Fruit fly (Drosophila melanogaster) whole organism, prepupa: ENCODE measurements around the gene MESR6.

Source experiments
- CG11762 ChIP-seq: fragments of 200-800 bp; sonication (Bioruptor generic); optimal IDR thresholded peaks from 3 replicates; lab custom pipeline; 2016; ENCODE audit warnings: missing biosample characterization, missing genetic modification characterization; ENCODE audit not compliant: insufficient read depth
- CG11902 ChIP-seq: fragments of 200-800 bp; sonication (Bioruptor generic); optimal IDR thresholded peaks from 3 replicates; lab custom pipeline; 2016; ENCODE audit warnings: missing biosample characterization, missing genetic modification characterization
- CG1621 ChIP-seq: fragments of 200-800 bp; sonication (Bioruptor generic); optimal IDR thresholded peaks from 3 replicates; lab custom pipeline; 2018; ENCODE audit warnings: missing biosample characterization, mild to moderate bottlenecking, missing genetic modification characterization
- CG16779 ChIP-seq: fragments of 200-800 bp; sonication (Bioruptor generic); optimal IDR thresholded peaks from 3 replicates; lab custom pipeline; 2017; ENCODE audit warnings: missing biosample characterization, mild to moderate bottlenecking, missing genetic modification characterization
- CG3032 ChIP-seq: fragments of 200-800 bp; optimal IDR thresholded peaks from 2 replicates; lab custom pipeline; 2019; ENCODE audit warnings: missing biosample characterization, mild to moderate bottlenecking, missing genetic modification characterization, moderate library complexity
- CG32006 ChIP-seq: fragments of 200-800 bp; sonication (Bioruptor generic); optimal IDR thresholded peaks from 3 replicates; lab custom pipeline; 2017; ENCODE audit warnings: missing biosample characterization, mild to moderate bottlenecking, missing genetic modification characterization
- CG3919 ChIP-seq: fragments of 200-800 bp; sonication (Bioruptor generic); optimal IDR thresholded peaks from 3 replicates; lab custom pipeline; 2016; ENCODE audit warnings: missing biosample characterization, missing genetic modification characterization
- CG6163 ChIP-seq: fragments of 200-800 bp; sonication (Bioruptor generic); IDR thresholded peaks from 3 replicates; pipeline ENCODE4 v1.3.6; 2022; ENCODE audit warnings: missing biosample characterization, missing genetic modification characterization
- CG6276 ChIP-seq: fragments of 200-800 bp; sonication (Bioruptor generic); optimal IDR thresholded peaks from 2 replicates; lab custom pipeline; 2017; ENCODE audit warnings: missing biosample characterization, mild to moderate bottlenecking, missing genetic modification characterization
- CG6792 ChIP-seq: fragments of 200-800 bp; sonication (Bioruptor generic); optimal IDR thresholded peaks from 3 replicates; lab custom pipeline; 2016; ENCODE audit warnings: missing biosample characterization, missing genetic modification characterization
- CG6808 ChIP-seq: fragments of 200-800 bp; sonication (Bioruptor generic); optimal IDR thresholded peaks from 3 replicates; lab custom pipeline; 2017; ENCODE audit warnings: missing biosample characterization, missing genetic modification characterization, mild to moderate bottlenecking, moderate library complexity, missing genetic modification reagents
- CG6854 ChIP-seq: fragments of 200-800 bp; sonication (Bioruptor generic); optimal IDR thresholded peaks from 2 replicates; lab custom pipeline; 2017; ENCODE audit warnings: missing biosample characterization, mild to moderate bottlenecking, missing genetic modification characterization
- CG7368 ChIP-seq: fragments of 200-800 bp; sonication (Bioruptor generic); optimal IDR thresholded peaks from 3 replicates; lab custom pipeline; 2016; ENCODE audit warnings: missing biosample characterization, missing genetic modification characterization
- CG8119 ChIP-seq: fragments of 200-800 bp; sonication (Bioruptor generic); IDR thresholded peaks from 3 replicates; pipeline ENCODE4 v1.3.6; 2022; ENCODE audit warnings: missing biosample characterization, missing genetic modification characterization
- CG8319 ChIP-seq: fragments of 200-800 bp; sonication (Bioruptor generic); optimal IDR thresholded peaks from 3 replicates; lab custom pipeline; 2016; ENCODE audit warnings: missing biosample characterization, missing genetic modification characterization
- CG8632 ChIP-seq: fragments of 200-800 bp; sonication (Bioruptor generic); optimal IDR thresholded peaks from 3 replicates; lab custom pipeline; 2016; ENCODE audit warnings: missing biosample characterization, missing genetic modification characterization
- CG9139 ChIP-seq: fragments of 200-800 bp; sonication (Bioruptor generic); optimal IDR thresholded peaks from 3 replicates; lab custom pipeline; 2017; ENCODE audit warnings: missing biosample characterization, mild to moderate bottlenecking, missing genetic modification characterization
- Eip75B ChIP-seq: fragments of 200-800 bp; sonication (Bioruptor generic); optimal IDR thresholded peaks from 3 replicates; lab custom pipeline; 2016; ENCODE audit warnings: missing biosample characterization, missing genetic modification characterization
- Eip78C ChIP-seq: fragments of 200-800 bp; sonication (Bioruptor generic); peaks from one replicate; lab custom pipeline; 2016; ENCODE audit warnings: missing biosample characterization, missing genetic modification characterization
- Eip93F ChIP-seq: fragments of 200-800 bp; sonication (Bioruptor generic); optimal IDR thresholded peaks from 2 replicates; lab custom pipeline; 2016; ENCODE audit warnings: missing biosample characterization, mild to moderate bottlenecking, missing genetic modification characterization
- Ets21C ChIP-seq: fragments of 200-800 bp; sonication (Bioruptor generic); optimal IDR thresholded peaks from 3 replicates; lab custom pipeline; 2016; ENCODE audit warnings: missing biosample characterization, missing genetic modification characterization
- Ets96B ChIP-seq: fragments of 200-800 bp; optimal IDR thresholded peaks from 2 replicates; lab custom pipeline; 2019; ENCODE audit warnings: missing biosample characterization, mild to moderate bottlenecking, missing genetic modification characterization, moderate library complexity
- Gug ChIP-seq: fragments of 200-800 bp; sonication (Bioruptor generic); IDR thresholded peaks from 2 replicates; pipeline ENCODE4 v1.3.6; 2022; ENCODE audit warnings: missing biosample characterization, missing genetic modification characterization
- Hr38 ChIP-seq: sonication (Bioruptor generic); optimal IDR thresholded peaks from 2 replicates; lab custom pipeline; 2016; ENCODE audit warnings: missing biosample characterization, missing genetic modification characterization
- Hr39 ChIP-seq: fragments of 200-800 bp; sonication (Bioruptor generic); optimal IDR thresholded peaks from 2 replicates; lab custom pipeline; 2016; ENCODE audit warnings: missing biosample characterization, missing genetic modification characterization
- Hr4 ChIP-seq: fragments of 200-800 bp; sonication (Bioruptor generic); optimal IDR thresholded peaks from 3 replicates; lab custom pipeline; 2016; ENCODE audit warnings: missing biosample characterization, missing genetic modification characterization
- Lpt ChIP-seq: fragments of 200-800 bp; sonication (Bioruptor generic); optimal IDR thresholded peaks from 3 replicates; lab custom pipeline; 2016; ENCODE audit warnings: missing biosample characterization, missing genetic modification characterization
- Met ChIP-seq: fragments of 200-800 bp; sonication (Bioruptor generic); optimal IDR thresholded peaks from 3 replicates; lab custom pipeline; 2016; ENCODE audit warnings: missing biosample characterization, missing genetic modification characterization
- OdsH ChIP-seq: fragments of 200-800 bp; sonication (Bioruptor generic); optimal IDR thresholded peaks from 3 replicates; lab custom pipeline; 2016; ENCODE audit warnings: missing biosample characterization, missing genetic modification characterization
- Smox ChIP-seq: fragments of 200-800 bp; sonication (Bioruptor generic); optimal IDR thresholded peaks from 3 replicates; lab custom pipeline; 2016; ENCODE audit warnings: missing biosample characterization, missing genetic modification characterization
- Sox102F ChIP-seq: fragments of 200-800 bp; sonication (Bioruptor generic); optimal IDR thresholded peaks from 2 replicates; lab custom pipeline; 2016; ENCODE audit warnings: missing biosample characterization, mild to moderate bottlenecking, missing genetic modification characterization
- Sox14 ChIP-seq: fragments of 200-800 bp; sonication (Bioruptor generic); optimal IDR thresholded peaks from 3 replicates; lab custom pipeline; 2016; ENCODE audit warnings: missing biosample characterization, missing genetic modification characterization
- Sox15 ChIP-seq: fragments of 200-800 bp; sonication (Bioruptor generic); optimal IDR thresholded peaks from 3 replicates; lab custom pipeline; 2016; ENCODE audit warnings: missing biosample characterization, missing genetic modification characterization
- achi ChIP-seq: fragments of 200-800 bp; sonication (Bioruptor generic); optimal IDR thresholded peaks from 3 replicates; lab custom pipeline; 2016; ENCODE audit warnings: missing biosample characterization, missing genetic modification characterization
- acj6 ChIP-seq: fragments of 200-800 bp; sonication (Bioruptor generic); optimal IDR thresholded peaks from 3 replicates; lab custom pipeline; 2016; ENCODE audit warnings: missing biosample characterization, missing genetic modification characterization
- dac ChIP-seq: fragments of 200-800 bp; sonication (Bioruptor generic); optimal IDR thresholded peaks from 2 replicates; lab custom pipeline; 2017; ENCODE audit warnings: missing biosample characterization, mild to moderate bottlenecking, missing genetic modification characterization
- dsx ChIP-seq: fragments of 200-800 bp; optimal IDR thresholded peaks from 3 replicates; lab custom pipeline; 2019; ENCODE audit warnings: missing biosample characterization, mild to moderate bottlenecking, missing genetic modification characterization, moderate library complexity; ENCODE audit not compliant: poor library complexity, severe bottlenecking
- eg ChIP-seq: fragments of 200-800 bp; sonication (Bioruptor generic); IDR thresholded peaks from 3 replicates; pipeline ENCODE4 v1.3.6; 2022; ENCODE audit warnings: missing biosample characterization, missing genetic modification characterization
- esn ChIP-seq: fragments of 200-800 bp; sonication (Bioruptor generic); optimal IDR thresholded peaks from 2 replicates; lab custom pipeline; 2016; ENCODE audit warnings: missing biosample characterization, mild to moderate bottlenecking, missing genetic modification characterization, moderate library complexity
- fd85E ChIP-seq: fragments of 200-800 bp; sonication (Bioruptor generic); optimal IDR thresholded peaks from 3 replicates; lab custom pipeline; 2016; ENCODE audit warnings: missing biosample characterization, missing genetic modification characterization
- fkh ChIP-seq: fragments of 200-800 bp; sonication (Bioruptor generic); optimal IDR thresholded peaks from 3 replicates; lab custom pipeline; 2017; ENCODE audit warnings: missing biosample characterization, mild to moderate bottlenecking, missing genetic modification characterization, moderate library complexity
- net ChIP-seq: fragments of 200-800 bp; sonication (Bioruptor generic); optimal IDR thresholded peaks from 3 replicates; lab custom pipeline; 2016; ENCODE audit warnings: missing biosample characterization, missing genetic modification characterization
- pdm3 ChIP-seq: fragments of 200-800 bp; sonication (Bioruptor generic); optimal IDR thresholded peaks from 3 replicates; lab custom pipeline; 2016; ENCODE audit warnings: missing biosample characterization, missing genetic modification characterization
- salr ChIP-seq, 2 experiments: fragments of 200-800 bp; sonication (Bioruptor generic); optimal IDR thresholded peaks; 3 replicates each; lab custom pipeline; 2016 to 2018; ENCODE audit warnings: missing biosample characterization in 2 of 2, missing genetic modification characterization in 2 of 2, mild to moderate bottlenecking in 1 of 2
- spab ChIP-seq: fragments of 200-800 bp; sonication (Bioruptor generic); optimal IDR thresholded peaks from 2 replicates; lab custom pipeline; 2017; ENCODE audit warnings: missing biosample characterization, mild to moderate bottlenecking, missing genetic modification characterization, missing genetic modification reagents
- ss ChIP-seq, 2 experiments: fragments of 200-800 bp; sonication (Bioruptor generic); optimal IDR thresholded peaks; 2 replicates in 1 of 2; 3 replicates in 1 of 2; lab custom pipeline; 2017 to 2018; ENCODE audit warnings: mild to moderate bottlenecking in 2 of 2, missing biosample characterization in 2 of 2, missing genetic modification characterization in 2 of 2, moderate library complexity in 1 of 2
- svp ChIP-seq: fragments of 200-800 bp; sonication (Bioruptor generic); peaks from one replicate; lab custom pipeline; 2016; ENCODE audit warnings: missing biosample characterization, missing genetic modification characterization
- topi ChIP-seq: fragments of 200-800 bp; sonication (Bioruptor generic); optimal IDR thresholded peaks from 3 replicates; lab custom pipeline; 2016; ENCODE audit warnings: missing biosample characterization, missing genetic modification characterization

Gene MESR6

DNA sequence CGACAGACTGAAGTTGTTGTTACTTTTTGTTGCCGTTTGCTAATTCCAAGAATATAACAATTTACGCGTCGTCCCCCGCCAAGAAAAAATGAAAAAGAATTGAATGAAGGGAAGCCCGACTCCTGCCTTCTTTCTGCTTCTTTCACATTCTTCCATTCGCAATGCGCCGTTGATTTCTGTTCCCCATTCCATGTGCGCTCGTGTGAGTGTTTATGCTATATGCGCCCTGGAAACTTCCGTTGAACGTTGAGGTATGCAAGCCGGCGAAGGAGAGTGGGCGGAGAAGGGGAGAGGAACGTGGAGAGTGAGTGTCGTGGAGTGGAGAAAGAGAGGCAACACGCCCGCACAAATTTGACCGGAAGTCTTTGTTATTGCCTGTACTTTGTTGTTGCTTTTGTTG lies 13.4 kb upstream of the MESR6 start:
- TF ChIP-seq CG8319 (no peak), Sox102F (GFP tag; lab: Kevin White, UChicago) (peak; percentile 4), CG16779 (tag; lab: Kevin White, UChicago) (peak; percentile 28), Eip75B (no peak), CG9139 (GFP tag; lab: Kevin White, UChicago) (no peak), eg (no peak), Hr39 (GFP tag; lab: Kevin White, UChicago) (no peak), dac (GFP tag; lab: Kevin White, UChicago) (no peak), CG6276 (GFP tag; lab: Kevin White, UChicago) (peak; percentile 5), CG6854 (GFP tag; lab: Kevin White, UChicago) (peak; percentile 23), Eip78C (GFP tag; lab: Kevin White, UChicago) (no peak), CG3032 (tag; lab: Kevin White, UChicago) (no peak), CG6808 (GFP tag; lab: Kevin White, UChicago) (peak; percentile 10), CG7368 (GFP tag; lab: Kevin White, UChicago) (no peak), Lpt (peak; percentile 23), spab (GFP tag; lab: Kevin White, UChicago) (no peak), Gug (no peak), Hr4 (GFP tag; lab: Kevin White, UChicago) (no peak), pdm3 (no peak), CG6163 (GFP tag; lab: Robert Waterston, UW) (peak; percentile 73), Sox14 (no peak), CG8119 (no peak), CG6792 (GFP tag; lab: Kevin White, UChicago) (no peak), topi (GFP tag; lab: Kevin White, UChicago) (no peak), Hr38 (GFP tag; lab: Kevin White, UChicago) (no peak), salr (GFP tag; optimal IDR thresholded peaks at IDR 0.05; lab: Kevin White, UChicago) (no peak), CG11762 (GFP tag; lab: Kevin White, UChicago) (no peak), Met (no peak), dsx (GFP tag; lab: Kevin White, UChicago) (peak; percentile 22), fkh (no peak), acj6 (GFP tag; lab: Kevin White, UChicago) (no peak), CG8632 (no peak), Smox (peak; percentile 8), ss (GFP tag; optimal IDR thresholded peaks at IDR 0.05; lab: Kevin White, UChicago) (peak; percentile 36 to 40), Ets96B (no peak), CG3919 (no peak), OdsH (GFP tag; lab: Kevin White, UChicago) (no peak)

DNA sequence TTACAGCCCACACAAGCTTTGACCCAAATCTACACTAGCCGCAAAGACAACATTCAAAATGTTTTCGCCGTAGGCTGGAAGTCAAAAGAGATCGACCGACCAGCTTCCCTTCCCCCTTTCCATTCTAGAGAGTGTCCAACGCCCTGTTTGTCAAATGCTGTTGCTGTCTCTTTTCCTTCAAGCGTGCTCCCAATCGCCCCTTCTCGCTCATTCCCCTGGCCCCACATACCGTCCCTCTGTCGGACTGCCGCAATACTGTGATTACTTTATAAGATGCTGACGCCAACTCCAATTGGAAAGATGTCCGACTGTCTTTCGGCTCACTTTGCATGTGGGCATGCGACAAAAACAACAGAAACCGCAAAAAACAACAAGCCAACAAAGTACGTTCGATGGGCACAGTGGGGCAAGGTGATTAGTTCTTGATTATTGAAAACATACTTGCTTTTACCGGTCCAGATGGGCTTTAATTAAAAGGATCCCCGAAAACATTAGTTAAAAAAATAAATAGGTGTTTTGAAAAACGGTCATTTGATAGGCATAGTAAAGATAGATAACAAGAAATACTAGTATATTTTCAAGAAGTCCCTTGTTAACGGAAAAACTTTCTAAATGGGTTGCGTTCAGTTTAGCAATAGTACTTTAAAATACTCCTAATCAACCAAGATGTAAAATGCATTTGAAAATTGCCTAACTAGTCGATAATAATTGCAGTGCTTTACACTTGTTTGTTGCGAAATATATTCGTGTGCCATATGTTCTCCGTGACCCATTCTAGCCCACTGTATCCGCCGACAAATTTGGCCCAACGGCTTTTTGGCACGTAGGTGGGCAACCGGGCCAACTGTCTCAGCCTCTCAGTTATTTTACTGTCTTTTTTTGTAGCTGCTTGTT lies 12.4 kb upstream of the MESR6 start:
- TF ChIP-seq fd85E (GFP tag; lab: Kevin White, UChicago) (peak; percentile 39), Eip78C (GFP tag; lab: Kevin White, UChicago) (peak; percentile 94), CG11902 (peak; percentile 72), achi (GFP tag; lab: Kevin White, UChicago) (peak; percentile 74), svp (GFP tag; lab: Kevin White, UChicago) (peak; percentile 94), CG6854 (GFP tag; lab: Kevin White, UChicago) (no peak), CG32006 (GFP tag; lab: Kevin White, UChicago) (peak; percentile 89), Hr39 (GFP tag; lab: Kevin White, UChicago) (peak; percentile 78), CG1621 (tag; lab: Kevin White, UChicago) (no peak), eg (0 out of 3 replicates have a peak, but pooled peaks have one; percentile 23), Sox15 (GFP tag; lab: Kevin White, UChicago) (peak; percentile 78), Ets96B (peak; percentile 65), fkh (peak; percentile 67), Ets21C (GFP tag; lab: Kevin White, UChicago) (peak; percentile 59), esn (GFP tag; lab: Kevin White, UChicago) (peak; percentile 88), salr (GFP tag; optimal IDR thresholded peaks at IDR 0.05; lab: Kevin White, UChicago) (peak in 1 of 2 experiments; percentile 79), Smox (peak; percentile 79), CG6276 (GFP tag; lab: Kevin White, UChicago) (peak; percentile 79), Eip93F (GFP tag; lab: Kevin White, UChicago) (no peak), CG3032 (tag; lab: Kevin White, UChicago) (peak; percentile 53), pdm3 (peak; percentile 82), dsx (GFP tag; lab: Kevin White, UChicago) (peak; percentile 78), spab (GFP tag; lab: Kevin White, UChicago) (peak; percentile 65), CG8632 (peak; percentile 76), net (GFP tag; lab: Kevin White, UChicago) (peak; percentile 74), dac (GFP tag; lab: Kevin White, UChicago) (peak; percentile 52)
